Fruit fly (Drosophila melanogaster) whole organism, embryonic: ENCODE results near the gene bin.

Source experiments
- Antp ChIP-seq: fragments of 200-800 bp; sonication (Bioruptor generic); optimal IDR thresholded peaks from 3 replicates; lab custom pipeline; 2016; ENCODE audit warnings: missing biosample characterization, missing genetic modification characterization
- Atf6 ChIP-seq: fragments of 200-800 bp; sonication (Bioruptor generic); IDR thresholded peaks from 2 replicates; pipeline ENCODE4 v1.3.6; 2022; ENCODE audit warnings: missing biosample characterization, missing genetic modification characterization
- Awh ChIP-seq: fragments of 200-800 bp; sonication (Bioruptor generic); IDR thresholded peaks from 2 replicates; pipeline ENCODE4, ENCODE4 v1.3.6; 2022; ENCODE audit warnings: missing biosample characterization, missing genetic modification characterization
- B-H2 ChIP-seq: fragments of 200-800 bp; sonication (Bioruptor generic); optimal IDR thresholded peaks from 2 replicates; lab custom pipeline; 2018; ENCODE audit warnings: missing biosample characterization, mild to moderate bottlenecking, missing genetic modification characterization
- CG10321 ChIP-seq: fragments of 200-800 bp; sonication (Bioruptor generic); IDR thresholded peaks from 2 replicates; pipeline ENCODE4 v1.3.6; 2022; ENCODE audit warnings: missing biosample characterization, missing genetic modification characterization
- CG10979 ChIP-seq: fragments of 200-800 bp; sonication (Bioruptor generic); optimal IDR thresholded peaks from 2 replicates; lab custom pipeline; 2018; ENCODE audit warnings: missing biosample characterization, mild to moderate bottlenecking, missing genetic modification characterization, moderate library complexity
- CG11560 ChIP-seq: fragments of 200-800 bp; sonication (Bioruptor generic); IDR thresholded peaks from 3 replicates; pipeline ENCODE4 v1.3.6; 2022; ENCODE audit warnings: missing biosample characterization, missing genetic modification characterization
- CG12104 ChIP-seq: fragments of 200-800 bp; sonication (Bioruptor generic); optimal IDR thresholded peaks from 3 replicates; lab custom pipeline; 2016; ENCODE audit warnings: missing biosample characterization, missing genetic modification characterization
- CG12236 ChIP-seq: fragments of 200-800 bp; sonication (Bioruptor generic); optimal IDR thresholded peaks from 2 replicates; lab custom pipeline; 2016; ENCODE audit warnings: missing biosample characterization, missing genetic modification characterization
- CG13775 ChIP-seq: fragments of 200-800 bp; sonication (Bioruptor generic); optimal IDR thresholded peaks from 3 replicates; lab custom pipeline; 2017; ENCODE audit warnings: missing biosample characterization, mild to moderate bottlenecking, missing genetic modification characterization
- CG14667 ChIP-seq: fragments of 200-800 bp; sonication (Bioruptor generic); IDR thresholded peaks from 2 replicates; pipeline ENCODE4 v1.3.6; 2022; ENCODE audit warnings: missing biosample characterization, missing genetic modification characterization
- CG14860 ChIP-seq: fragments of 200-800 bp; sonication (Bioruptor generic); IDR thresholded peaks from 3 replicates; pipeline ENCODE4 v1.3.6; 2022; ENCODE audit warnings: missing biosample characterization, missing genetic modification characterization; ENCODE audit not compliant: partially characterized antibody
- CG16815 ChIP-seq: fragments of 200-800 bp; sonication (Bioruptor generic); optimal IDR thresholded peaks from 3 replicates; lab custom pipeline; 2017; ENCODE audit warnings: missing biosample characterization, mild to moderate bottlenecking, missing genetic modification characterization
- CG2129 ChIP-seq: fragments of 200-800 bp; sonication (Bioruptor generic); IDR thresholded peaks from 2 replicates; pipeline ENCODE4 v1.3.6; 2022; ENCODE audit warnings: missing biosample characterization, missing genetic modification characterization; ENCODE audit not compliant: partially characterized antibody
- CG3726 ChIP-seq: fragments of 200-800 bp; sonication (Bioruptor generic); IDR thresholded peaks from 3 replicates; pipeline ENCODE4, ENCODE4 v1.3.6; 2022; ENCODE audit warnings: missing biosample characterization, missing genetic modification characterization
- CG4854 ChIP-seq: fragments of 200-800 bp; sonication (Bioruptor generic); optimal IDR thresholded peaks from 2 replicates; lab custom pipeline; 2016; ENCODE audit warnings: missing biosample characterization, missing genetic modification characterization, inconsistent platforms
- CG5245 ChIP-seq: fragments of 200-800 bp; sonication (Bioruptor generic); optimal IDR thresholded peaks from 3 replicates; lab custom pipeline; 2016; ENCODE audit warnings: missing biosample characterization, missing genetic modification characterization
- CG6175 ChIP-seq: fragments of 200-800 bp; sonication (Bioruptor generic); IDR thresholded peaks from 3 replicates; pipeline ENCODE4 v1.3.6; 2022; ENCODE audit warnings: missing biosample characterization, missing genetic modification characterization
- CG6254 ChIP-seq: fragments of 200-800 bp; sonication (Bioruptor generic); optimal IDR thresholded peaks from 3 replicates; lab custom pipeline; 2017; ENCODE audit warnings: mild to moderate bottlenecking, missing biosample characterization, missing genetic modification reagents, missing genetic modification characterization
- CG6654 ChIP-seq: fragments of 200-800 bp; sonication (Bioruptor generic); optimal IDR thresholded peaks from 2 replicates; lab custom pipeline; 2017; ENCODE audit warnings: missing biosample characterization, mild to moderate bottlenecking, missing genetic modification characterization
- CG7271 ChIP-seq: fragments of 200-800 bp; sonication (Bioruptor generic); optimal IDR thresholded peaks from 2 replicates; lab custom pipeline; 2018; ENCODE audit warnings: missing biosample characterization, mild to moderate bottlenecking, missing genetic modification characterization, moderate library complexity
- CG7987 ChIP-seq: fragments of 200-800 bp; sonication (Bioruptor generic); optimal IDR thresholded peaks from 2 replicates; lab custom pipeline; 2018; ENCODE audit warnings: missing biosample characterization, mild to moderate bottlenecking, missing genetic modification characterization, moderate library complexity
- CG8388 ChIP-seq: fragments of 200-800 bp; sonication (Bioruptor generic); optimal IDR thresholded peaks from 2 replicates; lab custom pipeline; 2019; ENCODE audit warnings: missing biosample characterization, mild to moderate bottlenecking, missing genetic modification characterization, moderate library complexity
- CG8765 ChIP-seq: fragments of 200-800 bp; sonication (Bioruptor generic); IDR thresholded peaks from 2 replicates; pipeline ENCODE4 v1.3.6; 2022; ENCODE audit warnings: missing biosample characterization, missing genetic modification characterization
- CG9215 ChIP-seq: fragments of 200-800 bp; sonication (Bioruptor generic); IDR thresholded peaks from 2 replicates; pipeline ENCODE4 v1.3.6; 2022; ENCODE audit warnings: missing biosample characterization, missing genetic modification characterization
- Dad ChIP-seq: fragments of 200-800 bp; sonication (Bioruptor generic); optimal IDR thresholded peaks from 3 replicates; lab custom pipeline; 2016; ENCODE audit warnings: missing biosample characterization, missing genetic modification characterization
- NC2α ChIP-seq: fragments of 200-800 bp; sonication (Bioruptor generic); optimal IDR thresholded peaks from 2 replicates; lab custom pipeline; 2016; ENCODE audit warnings: missing biosample characterization, missing genetic modification characterization
- NK7.1 ChIP-seq: fragments of 200-800 bp; sonication (Bioruptor generic); optimal IDR thresholded peaks from 3 replicates; lab custom pipeline; 2016; ENCODE audit warnings: missing biosample characterization, missing genetic modification characterization
- Neu2 ChIP-seq: fragments of 200-800 bp; sonication (Bioruptor generic); optimal IDR thresholded peaks from 3 replicates; lab custom pipeline; 2016; ENCODE audit warnings: missing biosample characterization, missing genetic modification characterization, borderline replicate concordance
- Nf-YA ChIP-seq: fragments of 200-800 bp; sonication (Bioruptor generic); IDR thresholded peaks from 2 replicates; pipeline ENCODE4 v1.3.6; 2022; ENCODE audit warnings: missing biosample characterization, missing genetic modification characterization
- Optix ChIP-seq: fragments of 200-800 bp; sonication (Bioruptor generic); IDR thresholded peaks from 3 replicates; pipeline ENCODE4 v1.3.6; 2022; ENCODE audit warnings: missing biosample characterization, missing genetic modification characterization
- PHDP ChIP-seq: fragments of 200-800 bp; sonication (Bioruptor generic); optimal IDR thresholded peaks from 3 replicates; lab custom pipeline; 2018; ENCODE audit warnings: missing biosample characterization, mild to moderate bottlenecking, missing genetic modification characterization, moderate library complexity
- Ptx1 ChIP-seq: fragments of 200-800 bp; sonication (Bioruptor generic); IDR thresholded peaks from 2 replicates; pipeline ENCODE4 v1.3.6; 2022; ENCODE audit warnings: missing biosample characterization, missing genetic modification characterization
- btn ChIP-seq: fragments of 200-800 bp; sonication (Bioruptor generic); optimal IDR thresholded peaks from 2 replicates; lab custom pipeline; 2016; ENCODE audit warnings: missing biosample characterization, missing genetic modification characterization
- cad ChIP-seq: fragments of >200 bp; optimal IDR thresholded peaks from 2 replicates; lab custom pipeline; 2017; ENCODE audit warnings: missing biosample characterization, missing genetic modification characterization
- crp ChIP-seq, 2 experiments: fragments of 200-800 bp; sonication (Bioruptor generic); optimal IDR thresholded peaks; 2 replicates in 1 of 2; 3 replicates in 1 of 2; lab custom pipeline; 2017; ENCODE audit warnings: missing biosample characterization in 2 of 2, missing genetic modification characterization in 2 of 2, mild to moderate bottlenecking in 1 of 2, moderate library complexity in 1 of 2
- dmrt11E ChIP-seq: fragments of 200-800 bp; sonication (Bioruptor generic); optimal IDR thresholded peaks from 3 replicates; lab custom pipeline; 2018; ENCODE audit warnings: missing biosample characterization, mild to moderate bottlenecking, missing genetic modification characterization, moderate library complexity
- fu2 ChIP-seq: fragments of 200-800 bp; sonication (Bioruptor generic); optimal IDR thresholded peaks from 2 replicates; lab custom pipeline; 2016; ENCODE audit warnings: missing biosample characterization, missing genetic modification characterization
- jigr1 ChIP-seq: fragments of 200-800 bp; sonication (Bioruptor generic); IDR thresholded peaks from 3 replicates; pipeline ENCODE4 v1.3.6; 2022; ENCODE audit warnings: missing biosample characterization, missing genetic modification characterization
- lmd ChIP-seq: fragments of 200-800 bp; sonication (Bioruptor generic); IDR thresholded peaks from 2 replicates; pipeline ENCODE4 v1.3.6; 2022; ENCODE audit warnings: missing biosample characterization, missing genetic modification characterization
- pros ChIP-seq: fragments of 200-800 bp; sonication (Bioruptor generic); optimal IDR thresholded peaks from 3 replicates; lab custom pipeline; 2019; ENCODE audit warnings: missing biosample characterization, mild to moderate bottlenecking, missing genetic modification characterization, moderate library complexity
- repo ChIP-seq: fragments of 200-800 bp; sonication (Bioruptor generic); optimal IDR thresholded peaks from 2 replicates; lab custom pipeline; 2016; ENCODE audit warnings: missing biosample characterization, missing genetic modification characterization
- ro ChIP-seq: fragments of 200-800 bp; sonication (Bioruptor generic); IDR thresholded peaks from 2 replicates; pipeline ENCODE4 v1.3.6; 2022; ENCODE audit warnings: missing biosample characterization, missing genetic modification characterization
- salm ChIP-seq: fragments of 200-800 bp; sonication (Bioruptor generic); optimal IDR thresholded peaks from 2 replicates; lab custom pipeline; 2018; ENCODE audit warnings: missing biosample characterization, mild to moderate bottlenecking, missing genetic modification characterization
- sc ChIP-seq, 3 experiments: fragments of >200 bp in 2 of 3; fragments of 200-800 bp in 1 of 3; sonication (Bioruptor generic) in 1 of 3; optimal IDR thresholded peaks; 2 replicates in 2 of 3; 3 replicates in 1 of 3; lab custom pipeline; 2017; ENCODE audit warnings: mild to moderate bottlenecking in 1 of 3, missing biosample characterization in 1 of 3, missing genetic modification characterization in 1 of 3, missing genetic modification reagents in 1 of 3
- slou ChIP-seq: fragments of 200-800 bp; sonication (Bioruptor generic); optimal IDR thresholded peaks from 3 replicates; lab custom pipeline; 2016; ENCODE audit warnings: missing biosample characterization, missing genetic modification characterization
- tll ChIP-seq, 2 experiments: fragments of 200-800 bp in 1 of 2; fragments of >200 bp in 1 of 2; sonication (Bioruptor generic) in 1 of 2; optimal IDR thresholded peaks; 2 replicates each; lab custom pipeline; 2017 to 2019; ENCODE audit warnings: missing biosample characterization in 2 of 2, missing genetic modification characterization in 2 of 2, mild to moderate bottlenecking in 1 of 2, moderate library complexity in 1 of 2

Gene bin

DNA sequence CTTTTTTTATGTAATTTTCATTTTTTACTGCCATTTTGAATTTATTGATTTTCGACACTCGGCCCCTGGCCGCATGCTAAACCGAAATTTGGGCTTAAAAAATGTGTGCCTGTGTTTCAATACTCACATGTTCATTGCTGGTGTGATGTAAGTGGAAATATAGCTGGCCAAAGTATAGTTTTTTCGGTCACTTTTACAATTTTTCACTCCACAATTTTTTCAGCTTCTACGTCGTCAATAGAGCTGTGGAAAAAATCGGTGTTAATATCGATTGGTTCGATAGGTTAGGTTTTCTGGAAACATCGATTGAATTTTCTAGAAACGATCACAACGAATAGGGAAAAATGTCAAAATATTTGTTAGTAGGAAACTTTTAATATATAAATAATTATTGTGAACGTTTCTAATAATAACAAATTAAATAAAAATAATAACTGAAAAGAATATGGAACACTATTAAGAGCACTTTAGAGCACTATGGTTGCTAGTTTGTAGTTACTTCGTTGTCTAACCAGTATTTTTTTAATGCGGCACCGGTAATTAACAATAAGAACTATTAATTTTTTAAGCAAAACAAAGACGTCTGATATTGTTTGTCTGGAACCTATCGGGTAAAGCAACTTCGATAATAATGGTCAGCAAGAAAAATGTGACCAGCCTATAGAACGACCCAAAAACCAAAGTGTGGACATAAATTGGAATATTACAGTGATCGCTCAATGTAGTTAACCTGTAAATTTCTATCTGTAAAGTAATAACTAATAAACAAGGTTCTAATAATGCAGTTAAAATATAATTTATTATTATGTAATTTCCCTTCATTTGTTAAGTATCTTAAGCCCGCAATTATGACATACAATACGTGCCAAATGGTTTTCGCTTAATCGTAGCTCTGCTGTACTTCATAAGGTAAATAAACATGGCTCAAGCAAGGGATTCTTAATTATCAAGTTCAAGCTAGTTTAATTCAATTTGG lies 34.9 kb upstream of the bin start, which contains the start of the genes CG10077 and CG9948 (continued):
- TF ChIP-seq NC2α (peak; percentile 18), CG10979 (tag; lab: Kevin White, UChicago) (peak; percentile 89), slou (GFP tag; lab: Kevin White, UChicago) (peak; percentile 37), CG11560 (tag; lab: Robert Waterston, UW) (peak; percentile 63; the same call in 2 of the 3 replicates), CG6175 (GFP tag; lab: Robert Waterston, UW) (peak; percentile 52; the same call in 1 of the 3 replicates), sc (optimal IDR thresholded peaks at IDR 0.05; lab: Kevin White, UChicago) (no peak), sc (GFP tag; optimal IDR thresholded peaks at IDR 0.05; lab: Kevin White, UChicago) (peak; percentile 74), crp (GFP tag; optimal IDR thresholded peaks at IDR 0.05; lab: Kevin White, UChicago) (peak in 1 of 2 experiments; percentile 50), B-H2 (GFP tag; lab: Kevin White, UChicago) (peak; percentile 92), CG8765 (peak; percentile 79), repo (peak; percentile 16), Neu2 (GFP tag; lab: Kevin White, UChicago) (no peak), CG10321 (GFP tag; lab: Robert Waterston, UW) (peak; percentile 78), CG7271 (tag; lab: Kevin White, UChicago) (peak; percentile 73), pros (GFP tag; lab: Kevin White, UChicago) (peak; percentile 63), ro (peak; percentile 53; the same call in 1 of the 2 replicates), NK7.1 (no peak), btn (GFP tag; lab: Kevin White, UChicago) (no peak), Nf-YA (GFP tag; lab: Robert Waterston, UW) (peak; percentile 80), CG12104 (GFP tag; lab: Kevin White, UChicago) (peak; percentile 69), Antp (GFP tag; lab: Kevin White, UChicago) (peak; percentile 15), CG4854 (GFP tag; lab: Kevin White, UChicago) (peak; percentile 69), CG2129 (GFP tag; lab: Robert Waterston, UW) (peak; percentile 64), CG14667 (GFP tag; lab: Robert Waterston, UW) (peak; percentile 88), fu2 (GFP tag; lab: Kevin White, UChicago) (peak; percentile 34), lmd (GFP tag; lab: Robert Waterston, UW) (peak; percentile 93), CG16815 (GFP tag; lab: Kevin White, UChicago) (peak; percentile 82), CG13775 (GFP tag; lab: Kevin White, UChicago) (peak; percentile 85), Optix (GFP tag; lab: Robert Waterston, UW) (peak; percentile 74; the same call in 2 of the 3 replicates), tll (GFP tag; optimal IDR thresholded peaks at IDR 0.05; lab: Kevin White, UChicago) (no peak), Ptx1 (peak; percentile 94), CG3726 (GFP tag; lab: Robert Waterston, UW) (peak; percentile 60; the same call in 1 of the 3 replicates), Atf6 (GFP tag; lab: Robert Waterston, UW) (peak; percentile 93), CG12236 (GFP tag; lab: Kevin White, UChicago) (peak; percentile 33), CG7987 (peak; percentile 79), PHDP (peak; percentile 92), CG14860 (GFP tag; lab: Robert Waterston, UW) (peak; percentile 82), CG9215 (GFP tag; lab: Robert Waterston, UW) (peak; percentile 79), Dad (GFP tag; lab: Kevin White, UChicago) (peak; percentile 40), Awh (GFP tag; lab: Robert Waterston, UW) (peak; percentile 84), CG6254 (GFP tag; lab: Kevin White, UChicago) (peak; percentile 75), cad (no peak), salm (tag; lab: Kevin White, UChicago) (peak; percentile 85), dmrt11E (tag; lab: Kevin White, UChicago) (peak; percentile 89), CG8388 (GFP tag; lab: Kevin White, UChicago) (peak; percentile 89), jigr1 (peak; percentile 74; the same call in 1 of the 3 replicates), CG6654 (GFP tag; lab: Kevin White, UChicago) (peak; percentile 44), CG5245 (GFP tag; lab: Kevin White, UChicago) (peak; percentile 81)
